Worm (Caenorhabditis elegans): Measurements from ENCODE around the gene srv-34.
"Not testable (repeated sequence)": the region's sequence is repeated elsewhere in the genome, so short reads cannot be mapped to it uniquely, and the experiment has no call there.

The srv-34 gene

DNA sequence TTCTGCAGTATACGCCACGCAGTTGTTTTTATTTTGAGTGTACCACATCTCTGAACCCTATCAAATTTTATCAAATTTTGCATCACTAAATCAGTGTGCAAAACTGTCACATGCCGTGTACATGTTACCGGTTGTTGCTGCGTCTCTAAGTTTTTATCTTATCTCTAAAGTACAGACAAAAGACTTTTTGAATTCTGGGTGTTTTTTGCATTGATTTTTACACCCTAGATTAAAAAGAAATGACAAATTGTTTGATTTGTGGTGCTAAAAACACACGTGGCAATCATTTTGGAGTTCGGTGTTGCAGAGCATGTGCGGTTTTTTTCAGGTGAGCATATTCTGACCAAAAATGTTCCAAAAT, 32.3 kb downstream of the srv-34 start, which contains the start of gene nhr-193:
TSS of gene nhr-193 (plus strand) at position 51 of the 361 bp plus-strand sequence.
- no peak for TF ChIP-seq unc-62 (GFP tag; optimal IDR thresholded peaks at IDR 0.05)

DNA sequence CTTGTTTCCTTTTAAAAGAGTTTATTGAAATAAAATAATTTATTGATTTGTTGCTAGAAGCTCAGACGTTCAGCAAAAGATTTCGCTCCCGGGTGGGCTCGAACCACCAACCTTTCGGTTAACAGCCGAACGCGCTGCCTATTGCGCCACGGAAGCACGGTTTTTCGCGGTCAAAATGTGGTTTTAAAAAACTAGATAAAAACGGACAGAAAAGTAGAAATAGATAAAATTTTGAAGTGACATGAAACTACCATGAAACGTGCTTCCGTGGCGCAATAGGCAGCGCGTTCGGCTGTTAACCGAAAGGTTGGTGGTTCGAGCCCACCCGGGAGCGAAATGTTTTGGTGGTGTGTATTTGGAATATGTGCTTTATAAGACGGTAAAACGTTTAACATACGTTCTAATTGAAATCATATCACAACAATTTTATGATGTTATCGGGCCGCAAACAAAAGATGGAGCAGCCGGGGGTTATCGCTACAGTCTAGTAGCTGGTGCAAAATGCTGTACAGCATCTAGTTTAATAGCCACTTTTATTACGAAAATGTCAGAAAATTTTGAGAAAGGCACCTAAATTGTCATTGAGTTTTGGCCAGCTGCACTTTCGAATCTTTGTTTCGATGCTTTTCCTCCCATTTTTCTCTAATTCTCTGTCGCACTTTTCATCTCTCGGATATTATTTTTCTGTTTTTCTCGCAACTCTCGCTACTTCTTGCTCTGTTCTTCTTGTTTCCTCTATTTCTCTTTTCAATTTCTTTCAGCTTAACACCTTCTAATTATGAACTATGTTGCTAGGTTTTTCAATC, 36.1 kb downstream of the srv-34 start, which contains the start of gene slc-9B.2:
TSS of gene slc-9B.2 (plus strand) at position 756 of the 806 bp plus-strand sequence.
- TF ChIP-seq unc-62 (GFP tag; optimal IDR thresholded peaks at IDR 0.05): not testable (repeated sequence)

DNA sequence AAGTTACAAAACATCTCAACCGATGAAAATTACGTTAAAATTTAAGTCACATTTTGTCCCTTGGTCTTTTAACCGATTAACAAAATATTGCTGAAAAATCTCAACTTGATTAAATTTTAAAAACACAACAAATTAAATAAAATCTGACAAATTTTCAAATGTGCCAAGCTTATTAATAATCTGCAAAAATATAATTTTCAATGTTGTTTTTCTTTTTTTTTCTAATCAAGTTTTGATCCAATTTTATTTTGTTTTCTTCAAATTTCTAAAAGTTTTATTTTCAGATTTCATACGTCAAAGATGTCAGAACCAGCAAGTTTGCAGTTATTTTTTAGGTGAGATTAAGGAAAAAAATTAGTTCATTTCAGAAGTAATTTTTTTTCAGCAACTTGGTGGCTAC, 38.2 kb downstream of the srv-34 start, which contains the start of gene srw-87:
TSS of gene srw-87 (plus strand) at position 301 of the 400 bp plus-strand sequence.
- TF ChIP-seq unc-62 (GFP tag; optimal IDR thresholded peaks at IDR 0.05): no peak

DNA sequence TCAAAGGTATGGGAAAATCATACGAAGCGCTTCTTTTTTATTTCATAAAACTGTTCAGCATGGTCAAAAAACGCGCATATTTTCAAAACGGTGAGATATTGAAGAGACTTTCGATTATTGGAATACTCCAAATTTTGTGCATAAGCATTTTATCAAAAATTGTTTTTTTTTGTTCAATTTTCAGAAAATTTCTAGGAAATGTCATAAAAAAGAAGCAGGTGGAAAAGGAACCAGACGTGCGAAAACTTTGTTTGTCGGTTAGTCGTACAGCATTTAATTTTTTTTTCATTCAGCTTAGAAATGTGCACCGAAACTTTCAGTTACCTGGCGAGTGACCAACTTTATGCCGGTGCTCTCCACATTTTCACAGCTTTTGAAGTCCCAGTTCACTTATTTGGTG, 41.2 kb downstream of the srv-34 start, which contains the start of gene srh-167:
TSS of gene srh-167 (plus strand) at position 301 of the 400 bp plus-strand sequence.
- no peak for TF ChIP-seq unc-62 (GFP tag; optimal IDR thresholded peaks at IDR 0.05)

DNA sequence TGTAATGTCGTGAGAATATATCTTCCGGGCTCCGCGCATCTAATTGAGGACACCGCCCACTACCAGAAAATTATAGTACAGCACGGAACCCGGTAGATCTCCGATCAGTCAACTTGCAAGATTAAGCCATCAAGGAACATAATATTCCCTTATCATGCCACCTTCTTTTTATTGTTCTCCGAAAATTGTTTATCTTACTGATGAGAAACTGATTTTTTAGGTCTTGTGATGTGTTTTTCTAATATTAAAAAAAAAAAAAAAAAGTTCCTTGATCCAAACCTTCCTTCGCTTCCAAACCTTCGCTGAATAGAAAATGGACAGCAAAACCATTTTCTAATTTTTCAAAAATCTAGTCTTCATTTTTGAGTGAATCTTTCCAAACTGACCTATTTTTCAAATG, 45.7 kb downstream of the srv-34 start, which contains the start of gene F57G8.7:
TSS of gene F57G8.7 (plus strand) at position 301 of the 400 bp plus-strand sequence.
- no peak for TF ChIP-seq unc-62 (GFP tag; optimal IDR thresholded peaks at IDR 0.05)

Measured in whole organism, dauer.